Worm (Caenorhabditis elegans): ENCODE results near the gene esyt-2.

DNA sequence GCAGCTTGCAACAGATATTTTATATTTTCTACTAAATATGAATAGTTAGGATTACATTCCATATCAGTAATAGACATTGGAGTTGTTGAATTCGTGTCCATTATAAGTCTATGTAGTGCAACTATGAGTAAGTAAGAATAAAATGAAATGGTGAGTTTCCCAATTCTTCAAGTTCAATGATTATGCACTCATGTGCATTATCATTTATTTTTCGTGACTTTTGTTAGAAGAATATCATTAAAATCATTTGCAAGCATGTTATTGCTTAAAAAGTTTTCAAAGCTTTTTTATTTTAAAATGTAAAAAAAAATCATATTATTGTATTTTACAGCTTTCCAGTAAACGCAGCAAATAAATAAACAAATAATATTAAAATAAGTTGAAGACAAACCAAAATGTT is 25.9 kb upstream of the esyt-2 start, which contains the start of gene srg-9:
- TF ChIP-seq sdc-2 (tag; optimal IDR thresholded peaks at IDR 0.05): no peak
- TF ChIP-seq pha-2 (tag; optimal IDR thresholded peaks at IDR 0.05): no peak
- TF ChIP-seq fkh-10 (GFP tag; optimal IDR thresholded peaks at IDR 0.05): no peak
- TF ChIP-seq lin-11 (tag; optimal IDR thresholded peaks at IDR 0.05): no peak
- TF ChIP-seq rnt-1 (tag; optimal IDR thresholded peaks at IDR 0.05): no peak
- TF ChIP-seq tbx-2 (tag; optimal IDR thresholded peaks at IDR 0.05): no peak
- TF ChIP-seq pha-4 (tag; optimal IDR thresholded peaks at IDR 0.05): no peak
- no peak for TF ChIP-seq ets-4 (tag; optimal IDR thresholded peaks at IDR 0.05)
- TF ChIP-seq K09A11.1 (tag; optimal IDR thresholded peaks at IDR 0.05; ENCODE audit: insufficient read depth): no peak
- no peak for TF ChIP-seq nfya-1 (tag; optimal IDR thresholded peaks at IDR 0.05)
- no peak for TF ChIP-seq ama-1 (optimal IDR thresholded peaks at IDR 0.05)
- no peak for TF ChIP-seq C08G9.2 (tag; optimal IDR thresholded peaks at IDR 0.05)
- TF ChIP-seq ceh-45 (GFP tag; IDR thresholded peaks at IDR 0.05): no peak

Data from whole organism, late embryonic.